Worm (Caenorhabditis elegans) whole organism, L4 larva: ENCODE data around the gene nhr-44.

ENCODE experiments used
- D1046.2 ChIP-seq: fragments of 200-800 bp; sonication (Bioruptor generic); IDR thresholded peaks from 2 replicates; pipeline ENCODE4 v1.3.6; 2022; ENCODE audit warnings: missing genetic modification characterization, missing compliant biosample characterization
- F26F4.8 ChIP-seq: fragments of 200-800 bp; sonication (Bioruptor generic); conservative IDR thresholded peaks from 2 replicates; pipeline ENCODE4 v1.3.6; 2022; ENCODE audit warnings: missing genetic modification characterization, missing compliant biosample characterization
- F44E2.7 ChIP-seq: fragments of 200-800 bp; sonication (Bioruptor generic); IDR thresholded peaks from 2 replicates; pipeline ENCODE4 v2.1.2; 2022; ENCODE audit warnings: missing genetic modification characterization, missing compliant biosample characterization
- F49E8.2 ChIP-seq: sonication (generic microtip); optimal IDR thresholded peaks from 2 replicates; lab custom pipeline; 2016; ENCODE audit warnings: missing compliant biosample characterization, mild to moderate bottlenecking, missing genetic modification characterization, borderline replicate concordance
- T26A8.4 ChIP-seq: fragments of 200-800 bp; sonication (Bioruptor generic); IDR thresholded peaks from 2 replicates; pipeline ENCODE4 v1.3.6; 2022; ENCODE audit warnings: missing genetic modification characterization, missing compliant biosample characterization
- Y105C5A.15 ChIP-seq: fragments of 200-800 bp; sonication (Bioruptor generic); IDR thresholded peaks from 2 replicates; pipeline ENCODE4 v1.3.6; 2022; ENCODE audit warnings: missing genetic modification characterization, missing compliant biosample characterization
- ZK337.2 ChIP-seq: fragments of 200-800 bp; sonication (Bioruptor generic); IDR thresholded peaks from 2 replicates; pipeline ENCODE4 v1.3.6; 2022; ENCODE audit warnings: missing genetic modification reagents, missing genetic modification characterization, missing compliant biosample characterization
- ZK546.5 ChIP-seq, 2 experiments: sonication (generic microtip); optimal IDR thresholded peaks; 2 replicates each; lab custom pipeline; 2017; ENCODE audit warnings: missing biosample characterization in 2 of 2, missing genetic modification characterization in 2 of 2
- arid-1 ChIP-seq: fragments of 200-800 bp; sonication (Bioruptor generic); conservative IDR thresholded peaks from 2 replicates; pipeline ENCODE4 v1.3.6; 2022; ENCODE audit warnings: missing genetic modification reagents, missing genetic modification characterization, missing compliant biosample characterization
- ceh-20 ChIP-seq: fragments of 200-800 bp; sonication (Bioruptor generic); IDR thresholded peaks from 2 replicates; pipeline ENCODE4 v1.3.6; 2022; ENCODE audit warnings: missing genetic modification reagents, missing genetic modification characterization, missing compliant biosample characterization
- ceh-32 ChIP-seq: sonication (generic microtip); optimal IDR thresholded peaks from 2 replicates; lab custom pipeline; 2016; ENCODE audit warnings: mild to moderate bottlenecking, missing genetic modification characterization, missing compliant biosample characterization; ENCODE audit not compliant: poor library complexity
- ceh-44 ChIP-seq: fragments of 200-800 bp; sonication (Bioruptor generic); IDR thresholded peaks from 2 replicates; pipeline ENCODE4 v1.3.6; 2022; ENCODE audit warnings: missing genetic modification reagents, missing genetic modification characterization, missing compliant biosample characterization
- ceh-82 ChIP-seq: sonication (generic microtip); optimal IDR thresholded peaks from 2 replicates; lab custom pipeline; 2017; ENCODE audit warnings: missing biosample characterization, missing genetic modification characterization
- ctbp-1 ChIP-seq: fragments of 200-800 bp; sonication (Bioruptor generic); IDR thresholded peaks from 2 replicates; pipeline ENCODE4 v1.3.6; 2022; ENCODE audit warnings: missing genetic modification reagents, missing genetic modification characterization, missing compliant biosample characterization
- daf-12 ChIP-seq: fragments of 150-350 bp; optimal IDR thresholded peaks from 2 replicates; lab custom pipeline; 2014; ENCODE audit warnings: missing biosample characterization, missing genetic modification reagents, missing genetic modification characterization
- daf-16 ChIP-seq, 3 experiments: sonication (generic microtip); optimal IDR thresholded peaks; 2 replicates each; lab custom pipeline; 2016 to 2017; ENCODE audit warnings: missing genetic modification characterization in 3 of 3, missing genetic modification reagents in 3 of 3, mild to moderate bottlenecking in 2 of 3, missing compliant biosample characterization in 2 of 3, missing biosample characterization in 1 of 3, moderate library complexity in 1 of 3
- daf-8 ChIP-seq: fragments of 200-800 bp; sonication (Bioruptor generic); IDR thresholded peaks from 2 replicates; pipeline ENCODE4 v1.3.6; 2022; ENCODE audit warnings: missing genetic modification characterization, missing compliant biosample characterization
- dpl-1 ChIP-seq: fragments of 150-350 bp; optimal IDR thresholded peaks from 2 replicates; lab custom pipeline; 2014; ENCODE audit warnings: missing biosample characterization, missing genetic modification reagents, missing genetic modification characterization
- fos-1 ChIP-seq: fragments of 150-350 bp; optimal IDR thresholded peaks from 2 replicates; lab custom pipeline; 2014; ENCODE audit warnings: missing biosample characterization, missing genetic modification characterization
- gei-8 ChIP-seq: fragments of 200-800 bp; sonication (Bioruptor generic); optimal IDR thresholded peaks from 2 replicates; lab custom pipeline; 2018; ENCODE audit warnings: mild to moderate bottlenecking, missing genetic modification characterization, missing compliant biosample characterization
- lin-38 ChIP-seq: fragments of 200-800 bp; sonication (Bioruptor generic); IDR thresholded peaks from 2 replicates; pipeline ENCODE4 v1.3.6; 2022; ENCODE audit warnings: missing genetic modification reagents, missing genetic modification characterization, missing compliant biosample characterization
- lir-3 ChIP-seq: sonication (generic microtip); optimal IDR thresholded peaks from 2 replicates; lab custom pipeline; 2016; ENCODE audit warnings: mild to moderate bottlenecking, missing genetic modification characterization, missing compliant biosample characterization
- mdl-1 ChIP-seq, 2 experiments: fragments of 150-350 bp in 1 of 2; sonication (generic microtip) in 1 of 2; optimal IDR thresholded peaks; 2 replicates each; lab custom pipeline; 2014 to 2017; ENCODE audit warnings: missing biosample characterization in 2 of 2, missing genetic modification characterization in 2 of 2
- nhr-25 ChIP-seq: sonication (generic microtip); optimal IDR thresholded peaks from 2 replicates; lab custom pipeline; 2017; ENCODE audit warnings: missing genetic modification characterization, mild to moderate bottlenecking, missing compliant biosample characterization, antibody characterized with exemption, moderate library complexity, borderline replicate concordance; ENCODE audit not compliant: insufficient read depth
- nhr-48 ChIP-seq: sonication (generic microtip); optimal IDR thresholded peaks from 2 replicates; lab custom pipeline; 2016; ENCODE audit warnings: mild to moderate bottlenecking, missing genetic modification characterization, missing compliant biosample characterization
- php-3 ChIP-seq: fragments of 200-800 bp; sonication (Bioruptor generic); IDR thresholded peaks from 2 replicates; pipeline ENCODE4 v1.3.6; 2022; ENCODE audit warnings: missing genetic modification reagents, missing genetic modification characterization, missing compliant biosample characterization
- pqm-1 ChIP-seq: sonication (generic microtip); optimal IDR thresholded peaks from 2 replicates; lab custom pipeline; 2017; ENCODE audit warnings: missing biosample characterization, missing genetic modification characterization
- rbr-2 ChIP-seq: sonication (generic microtip); optimal IDR thresholded peaks from 2 replicates; lab custom pipeline; 2016; ENCODE audit warnings: missing genotype, missing genetic modification characterization, missing compliant biosample characterization
- saeg-2 ChIP-seq: fragments of 200-800 bp; sonication (Bioruptor generic); IDR thresholded peaks from 2 replicates; pipeline ENCODE4 v1.3.6; 2022; ENCODE audit warnings: missing genetic modification reagents, missing genetic modification characterization, missing compliant biosample characterization
- sdz-12 ChIP-seq: fragments of 200-800 bp; sonication (Bioruptor generic); optimal IDR thresholded peaks from 2 replicates; lab custom pipeline; 2018; ENCODE audit warnings: mild to moderate bottlenecking, missing genetic modification characterization, missing compliant biosample characterization
- snpc-4 ChIP-seq: fragments of 150-350 bp; optimal IDR thresholded peaks from 2 replicates; lab custom pipeline; 2014; ENCODE audit warnings: missing biosample characterization, missing genetic modification characterization
- spr-1 ChIP-seq: sonication (generic microtip); optimal IDR thresholded peaks from 2 replicates; lab custom pipeline; 2016; ENCODE audit warnings: mild to moderate bottlenecking, missing genetic modification characterization, missing compliant biosample characterization
- unc-62 ChIP-seq, 3 experiments: fragments of 150-350 bp in 1 of 3; sonication (generic microtip); optimal IDR thresholded peaks in 2 of 3; peaks in 1 of 3; 1 replicate in 1 of 3; 2 replicates in 2 of 3; lab custom pipeline; 2014 to 2017; ENCODE audit warnings: missing biosample characterization in 3 of 3, missing genetic modification characterization in 3 of 3, missing genetic modification reagents in 3 of 3, missing genotype in 1 of 3
- vab-7 ChIP-seq: fragments of 200-800 bp; sonication (Bioruptor generic); IDR thresholded peaks from 2 replicates; pipeline ENCODE4 v1.3.6; 2022; ENCODE audit warnings: missing genetic modification reagents, missing genetic modification characterization, missing compliant biosample characterization
- zip-11 ChIP-seq: fragments of 200-800 bp; sonication (Bioruptor generic); IDR thresholded peaks from 2 replicates; pipeline ENCODE4 v1.3.6; 2022; ENCODE audit warnings: missing genetic modification characterization, missing compliant biosample characterization

The nhr-44 gene

DNA sequence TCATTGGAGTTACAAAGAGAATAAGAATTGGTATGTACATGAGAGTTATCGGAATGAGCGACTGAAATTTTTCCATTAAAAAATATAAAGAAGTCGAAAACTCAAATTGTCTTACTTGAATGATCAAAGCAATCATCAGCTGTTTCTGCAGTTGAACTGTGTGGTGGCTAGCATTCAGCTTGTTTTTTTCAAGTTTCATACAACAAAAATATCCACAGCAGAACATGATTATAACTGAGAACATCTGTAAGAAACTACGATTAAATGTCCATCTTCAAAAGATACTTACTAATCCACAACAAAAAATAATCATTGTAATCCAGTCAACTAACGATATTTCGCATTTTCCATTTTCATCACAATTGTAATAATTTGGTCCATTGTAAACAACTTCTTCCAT lies 20.9 kb upstream of the nhr-44 start:
- TF ChIP-seq unc-62 (GFP tag; optimal IDR thresholded peaks at IDR 0.05 in 1 of 2; lab: Kevin White, UChicago) (peak in 1 of 2 experiments; percentile 3), unc-62 (tag; optimal IDR thresholded peaks at IDR 0.05; lab: Kevin White, UChicago) (no peak), dpl-1 (GFP tag; lab: Kevin White, UChicago) (no peak)

DNA sequence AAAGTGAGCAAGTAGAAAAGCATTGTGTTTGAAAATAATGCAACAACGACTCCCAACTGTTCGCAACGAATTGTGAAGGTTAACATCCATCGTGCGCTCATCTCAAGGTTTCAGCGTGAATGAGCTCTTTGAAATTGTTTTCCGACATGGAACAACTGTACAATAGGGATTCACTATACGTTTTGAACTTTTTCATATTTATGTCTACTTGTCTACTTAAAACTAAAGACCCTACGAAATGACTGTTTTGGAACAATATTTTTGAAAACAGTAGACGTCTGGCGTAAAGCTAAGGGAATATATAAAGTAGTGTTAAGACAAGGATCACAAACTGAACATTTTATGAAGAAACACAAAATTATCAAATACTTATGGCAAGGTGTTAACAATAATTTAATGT lies 19.7 kb upstream of the nhr-44 start, which contains the start of gene str-86:
Gene str-86, minus strand, starts transcription at position 101 of the 400 bp plus-strand sequence.
- no peak for TF ChIP-seq gei-8 (GFP tag; lab: Kevin White, UChicago)
- no peak for TF ChIP-seq ZK337.2 (GFP tag; lab: Robert Waterston, UW)
- TF ChIP-seq D1046.2 (GFP tag; lab: Robert Waterston, UW) = no peak
- TF ChIP-seq spr-1 (tag; lab: Kevin White, UChicago) = no peak
- no peak for TF ChIP-seq daf-12 (tag; lab: Kevin White, UChicago)
- TF ChIP-seq mdl-1 (tag; optimal IDR thresholded peaks at IDR 0.05; lab: Kevin White, UChicago) = no peak
- no peak for TF ChIP-seq T26A8.4 (GFP tag; lab: Robert Waterston, UW)
- no peak for TF ChIP-seq saeg-2
- TF ChIP-seq lir-3 = no peak
- TF ChIP-seq daf-8 = no peak
- TF ChIP-seq ceh-20 (GFP tag; lab: Robert Waterston, UW) = no peak
- no peak for TF ChIP-seq unc-62 (GFP tag; optimal IDR thresholded peaks at IDR 0.05 in 1 of 2; lab: Kevin White, UChicago)
- no peak for TF ChIP-seq unc-62 (tag; optimal IDR thresholded peaks at IDR 0.05; lab: Kevin White, UChicago)
- TF ChIP-seq vab-7 (GFP tag; lab: Robert Waterston, UW) = no peak
- no peak for TF ChIP-seq F26F4.8 (GFP tag; lab: Robert Waterston, UW)
- TF ChIP-seq arid-1 (GFP tag; lab: Robert Waterston, UW) = no peak

DNA sequence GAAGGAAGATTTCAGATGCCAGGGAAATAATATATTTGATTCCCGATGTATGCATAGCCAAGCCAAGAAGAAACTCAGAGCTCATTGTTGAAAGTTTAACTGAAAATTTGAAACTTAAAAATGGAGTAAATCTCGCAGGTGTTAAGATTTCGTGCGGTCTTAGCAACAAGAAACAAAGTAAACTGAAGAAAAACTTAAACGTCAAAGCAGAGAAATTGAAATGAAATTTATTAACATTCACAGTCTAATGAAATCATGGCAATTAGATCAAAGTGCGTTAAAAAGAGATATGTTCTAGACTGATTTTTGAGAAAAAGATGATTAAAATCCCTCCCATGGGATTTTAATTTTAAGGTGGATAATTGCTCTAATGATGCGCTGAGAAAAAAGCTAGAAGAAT lies 16.9 kb upstream of the nhr-44 start, which contains the start of gene str-84:
Gene str-84, minus strand, starts transcription at position 101 of the 400 bp plus-strand sequence.
- TF ChIP-seq sdz-12 (GFP tag; lab: Kevin White, UChicago) (no peak), Y105C5A.15 (GFP tag; lab: Robert Waterston, UW) (no peak), ZK546.5 (tag; optimal IDR thresholded peaks at IDR 0.05; lab: Kevin White, UChicago) (no peak), fos-1 (no peak), lir-3 (no peak), lin-38 (GFP tag; lab: Robert Waterston, UW) (no peak), ceh-32 (tag; lab: Kevin White, UChicago) (no peak), F44E2.7 (GFP tag; lab: Robert Waterston, UW) (no peak), nhr-48 (no peak), ceh-82 (tag; lab: Kevin White, UChicago) (no peak), snpc-4 (tag; lab: Kevin White, UChicago) (no peak), ctbp-1 (GFP tag; lab: Robert Waterston, UW) (no peak), F49E8.2 (tag; lab: Kevin White, UChicago) (no peak), rbr-2 (no peak), daf-8 (no peak)

DNA sequence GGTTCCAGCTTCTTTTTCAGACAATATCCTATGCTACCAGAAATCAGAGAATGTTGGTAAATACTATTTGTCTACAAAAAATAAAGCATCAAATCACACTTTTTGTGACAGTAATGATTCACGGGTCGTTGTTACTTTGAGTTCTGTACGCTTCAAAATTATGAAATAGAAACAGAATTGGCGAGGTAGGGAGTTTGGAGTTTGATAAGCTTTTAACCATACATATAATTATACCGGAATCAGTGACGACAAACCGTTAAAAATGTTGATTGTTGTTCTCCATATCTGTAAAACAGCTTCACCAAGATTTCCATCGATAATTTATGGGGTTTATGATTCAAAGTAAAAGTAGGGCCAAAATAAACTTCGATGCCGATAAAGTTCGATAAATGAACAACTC lies 14.0 kb upstream of the nhr-44 start:
- TF ChIP-seq ceh-44 (no peak), daf-16 (GFP tag; optimal IDR thresholded peaks at IDR 0.05; lab: Kevin White, UChicago) (no peak), daf-16 (tag; optimal IDR thresholded peaks at IDR 0.05; lab: Kevin White, UChicago) (peak; percentile 66), pqm-1 (tag; lab: Kevin White, UChicago) (peak; percentile 46), php-3 (GFP tag; lab: Robert Waterston, UW) (0 out of 2 replicates have a peak, but pooled peaks have one; percentile 14), ceh-20 (GFP tag; lab: Robert Waterston, UW) (no peak), nhr-25 (no peak), zip-11 (GFP tag; lab: Robert Waterston, UW) (no peak)
